Worm (Caenorhabditis elegans) whole organism, L2 larva: ENCODE measurements around the gene kvs-4.

Experiments used
- aly-2 ChIP-seq: fragments of 150-350 bp; optimal IDR thresholded peaks from 2 replicates; lab custom pipeline; 2014; ENCODE audit warnings: missing biosample characterization, missing genetic modification characterization
- ama-1 ChIP-seq: fragments of 150-350 bp; optimal IDR thresholded peaks from 2 replicates; lab custom pipeline; 2018; ENCODE audit warnings: inconsistent platforms
- fos-1 ChIP-seq: fragments of 150-350 bp; optimal IDR thresholded peaks from 2 replicates; lab custom pipeline; 2014; ENCODE audit warnings: missing biosample characterization, missing genetic modification characterization
- nhr-25 ChIP-seq: fragments of 150-350 bp; sonication (generic microtip); optimal IDR thresholded peaks from 3 replicates; lab custom pipeline; 2014; ENCODE audit warnings: missing biosample characterization, missing genetic modification characterization
- nhr-77 ChIP-seq: fragments of 150-350 bp; optimal IDR thresholded peaks from 2 replicates; lab custom pipeline; 2014; ENCODE audit warnings: missing biosample characterization, missing genetic modification characterization
- ztf-11 ChIP-seq: sonication (generic microtip); optimal IDR thresholded peaks from 2 replicates; lab custom pipeline; 2017; ENCODE audit warnings: missing biosample characterization, missing genetic modification characterization

ce11 chrIII:10962910-10963309, 49.5 kb upstream of the kvs-4 start:
- TF ChIP-seq nhr-25 (tag; lab: Kevin White, UChicago) (no peak), ztf-11 (tag; lab: Kevin White, UChicago) (no peak), aly-2 (no peak), ama-1 (no peak), fos-1 (tag; lab: Kevin White, UChicago) (no peak), nhr-77 (tag; lab: Kevin White, UChicago) (no peak)
